Worm (Caenorhabditis elegans) whole organism, late embryonic: Measurements from ENCODE around the gene rrc-1.
A peak's percentile ranks its signal among the peaks of the same experiment; 100 is the strongest.

ENCODE experiments used
- C08G9.2 ChIP-seq: sonication (generic microtip); optimal IDR thresholded peaks from 2 replicates; lab custom pipeline; 2016; ENCODE audit warnings: mild to moderate bottlenecking, missing genetic modification characterization, moderate library complexity, missing compliant biosample characterization
- F13H6.1 ChIP-seq: sonication (generic microtip); optimal IDR thresholded peaks from 2 replicates; lab custom pipeline; 2016; ENCODE audit warnings: missing genetic modification characterization, missing compliant biosample characterization
- Y22D7AL.16 ChIP-seq: sonication (generic microtip); optimal IDR thresholded peaks from 2 replicates; lab custom pipeline; 2016; ENCODE audit warnings: missing genetic modification characterization, missing compliant biosample characterization
- ama-1 ChIP-seq: fragments of 150-350 bp; optimal IDR thresholded peaks from 2 replicates; lab custom pipeline; 2014
- ceh-2 ChIP-seq: sonication (generic microtip); optimal IDR thresholded peaks from 2 replicates; lab custom pipeline; 2016; ENCODE audit warnings: missing genotype, missing genetic modification characterization, missing compliant biosample characterization
- ceh-24 ChIP-seq: sonication (generic microtip); optimal IDR thresholded peaks from 2 replicates; lab custom pipeline; 2016; ENCODE audit warnings: mild to moderate bottlenecking, missing genetic modification characterization, missing compliant biosample characterization
- ceh-30 ChIP-seq: fragments of 150-350 bp; optimal IDR thresholded peaks from 2 replicates; lab custom pipeline; 2014; ENCODE audit warnings: missing biosample characterization, missing genetic modification characterization
- ceh-31 ChIP-seq: sonication (generic microtip); optimal IDR thresholded peaks from 2 replicates; lab custom pipeline; 2016; ENCODE audit warnings: missing genetic modification characterization, missing compliant biosample characterization
- ceh-34 ChIP-seq: sonication (generic microtip); optimal IDR thresholded peaks from 2 replicates; lab custom pipeline; 2016; ENCODE audit warnings: mild to moderate bottlenecking, missing genetic modification characterization, missing compliant biosample characterization
- ceh-45 ChIP-seq: fragments of 200-800 bp; sonication (Bioruptor generic); IDR thresholded peaks from 2 replicates; pipeline ENCODE4 v1.3.6; 2022; ENCODE audit warnings: missing genetic modification reagents, missing genetic modification characterization, missing compliant biosample characterization
- ceh-9 ChIP-seq: sonication (generic microtip); optimal IDR thresholded peaks from 2 replicates; lab custom pipeline; 2016; ENCODE audit warnings: mild to moderate bottlenecking, missing genetic modification characterization, inconsistent platforms, missing compliant biosample characterization
- dve-1 ChIP-seq: sonication (generic microtip); optimal IDR thresholded peaks from 2 replicates; lab custom pipeline; 2017; ENCODE audit warnings: antibody characterized with exemption, mild to moderate bottlenecking, missing genetic modification characterization, missing compliant biosample characterization
- fkh-6 ChIP-seq: sonication (generic microtip); optimal IDR thresholded peaks from 2 replicates; lab custom pipeline; 2016; ENCODE audit warnings: missing genetic modification characterization, missing compliant biosample characterization
- hlh-13 ChIP-seq: fragments of 200-800 bp; sonication (Bioruptor generic); optimal IDR thresholded peaks from 2 replicates; lab custom pipeline; 2018; ENCODE audit warnings: mild to moderate bottlenecking, missing genetic modification characterization, missing compliant biosample characterization
- hlh-15 ChIP-seq: sonication (generic microtip); optimal IDR thresholded peaks from 2 replicates; lab custom pipeline; 2016; ENCODE audit warnings: missing genetic modification characterization, missing compliant biosample characterization
- hlh-6 ChIP-seq: sonication (generic microtip); optimal IDR thresholded peaks from 2 replicates; lab custom pipeline; 2016; ENCODE audit warnings: missing genotype, missing genetic modification characterization, missing compliant biosample characterization
- nhr-232 ChIP-seq: sonication (generic microtip); optimal IDR thresholded peaks from 2 replicates; lab custom pipeline; 2016; ENCODE audit warnings: missing genetic modification characterization, missing compliant biosample characterization
- pag-3 ChIP-seq: sonication (generic microtip); optimal IDR thresholded peaks from 2 replicates; lab custom pipeline; 2016; ENCODE audit warnings: missing compliant biosample characterization, missing genetic modification characterization, borderline replicate concordance
- pat-9 ChIP-seq: fragments of 200-800 bp; sonication (Bioruptor generic); optimal IDR thresholded peaks from 2 replicates; lab custom pipeline; 2018; ENCODE audit warnings: mild to moderate bottlenecking, missing genetic modification characterization, moderate library complexity, missing compliant biosample characterization
- pax-1 ChIP-seq: fragments of 150-350 bp; optimal IDR thresholded peaks from 2 replicates; lab custom pipeline; 2014; ENCODE audit warnings: missing biosample characterization, missing genetic modification characterization
- pha-4 ChIP-seq: fragments of 150-350 bp; optimal IDR thresholded peaks from 2 replicates; lab custom pipeline; 2018; ENCODE audit warnings: missing biosample characterization, missing genetic modification reagents, missing genetic modification characterization
- pqm-1 ChIP-seq: sonication (generic microtip); optimal IDR thresholded peaks from 2 replicates; lab custom pipeline; 2016; ENCODE audit warnings: missing genetic modification characterization, missing compliant biosample characterization
- rnt-1 ChIP-seq: sonication (generic microtip); optimal IDR thresholded peaks from 2 replicates; lab custom pipeline; 2016; ENCODE audit warnings: missing genetic modification characterization, missing compliant biosample characterization
- sox-4 ChIP-seq: sonication (generic microtip); optimal IDR thresholded peaks from 2 replicates; lab custom pipeline; 2017; ENCODE audit warnings: mild to moderate bottlenecking, missing genetic modification characterization, inconsistent platforms, missing compliant biosample characterization
- tbx-2 ChIP-seq: sonication (generic microtip); optimal IDR thresholded peaks from 2 replicates; lab custom pipeline; 2016; ENCODE audit warnings: missing genetic modification characterization, missing compliant biosample characterization
- tbx-7 ChIP-seq: sonication (generic microtip); optimal IDR thresholded peaks from 2 replicates; lab custom pipeline; 2016; ENCODE audit warnings: missing genotype, missing genetic modification characterization, missing compliant biosample characterization
- unc-42 ChIP-seq: sonication (generic microtip); optimal IDR thresholded peaks from 2 replicates; lab custom pipeline; 2016; ENCODE audit warnings: missing genotype, missing genetic modification characterization, missing compliant biosample characterization
- ztf-16 ChIP-seq: sonication (generic microtip); optimal IDR thresholded peaks from 2 replicates; lab custom pipeline; 2017; ENCODE audit warnings: missing genetic modification characterization, missing compliant biosample characterization

Gene rrc-1

DNA sequence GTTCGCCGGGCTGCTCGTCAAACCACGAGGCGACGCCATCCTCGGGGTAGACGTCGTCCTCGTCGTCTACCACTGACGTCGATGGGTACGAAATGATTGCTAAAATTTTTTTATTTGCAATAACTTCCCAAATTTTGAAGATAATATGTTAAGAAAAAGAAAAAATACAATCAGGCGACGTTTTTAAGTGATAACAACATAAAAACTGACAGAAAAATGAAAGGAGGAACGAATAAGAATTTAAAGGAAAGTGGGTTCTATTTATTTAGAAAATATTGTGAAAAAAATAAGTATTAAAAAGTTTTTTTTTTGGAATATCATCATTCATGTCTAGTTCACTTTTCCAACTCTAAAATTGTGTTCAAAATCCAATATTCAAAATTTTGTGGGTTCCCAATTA is 8.9 kb downstream of the rrc-1 start, which contains the start of gene dpy-22:
Gene dpy-22 (minus strand): TSS at position 101 of the 400 bp plus-strand sequence.
- no peak for TF ChIP-seq ztf-16
- TF ChIP-seq ceh-34, result no peak
- TF ChIP-seq ama-1 (lab: Kevin White, UChicago), result no peak
- no peak for TF ChIP-seq pag-3
- TF ChIP-seq pat-9 (tag; lab: Kevin White, UChicago), result no peak
- TF ChIP-seq ceh-24, result no peak
- TF ChIP-seq ceh-2, result no peak
- TF ChIP-seq rnt-1 (tag; lab: Kevin White, UChicago), result no peak
- TF ChIP-seq Y22D7AL.16 (tag; lab: Kevin White, UChicago), result no peak
- no peak for TF ChIP-seq ceh-30

DNA sequence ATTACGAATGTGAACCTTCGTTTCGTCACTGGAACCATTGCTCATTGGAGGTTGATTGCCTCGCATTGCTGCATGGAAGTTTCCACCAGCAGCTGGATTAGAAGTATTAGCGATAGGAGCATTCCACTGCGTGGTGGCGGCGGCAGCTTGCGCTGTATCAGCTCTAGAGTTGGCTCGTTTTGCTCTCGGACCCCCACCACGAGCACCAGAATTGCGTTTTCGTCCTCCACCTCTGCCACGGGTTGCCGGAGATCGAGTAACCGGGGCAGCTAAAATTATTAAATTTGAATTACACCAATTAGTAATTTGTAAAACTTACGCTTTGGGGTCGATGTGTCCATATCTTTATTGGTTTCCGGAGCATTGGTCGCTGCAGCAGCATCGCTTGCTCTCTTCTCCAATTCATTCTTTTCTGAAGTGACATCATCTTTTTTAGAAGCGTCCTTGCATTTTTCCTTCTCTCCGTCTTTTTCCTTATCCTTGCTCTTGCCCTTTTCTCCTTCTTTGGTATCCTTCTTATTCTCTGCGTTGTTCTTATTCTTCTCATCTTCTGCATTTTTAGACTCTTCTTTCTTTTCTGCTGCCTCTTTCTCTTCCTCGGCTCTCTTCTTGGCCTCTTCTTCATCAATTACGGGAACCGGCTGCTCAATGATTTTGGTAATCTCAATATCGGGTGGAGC is 16.8 kb downstream of the rrc-1 start:
- no peak for TF ChIP-seq ceh-9 (tag; lab: Kevin White, UChicago)
- no peak for TF ChIP-seq hlh-15
- TF ChIP-seq pha-4 (tag; lab: Kevin White, UChicago), result no peak
- peak; percentile 52 for TF ChIP-seq unc-42 (tag; lab: Kevin White, UChicago)
- TF ChIP-seq sox-4, result no peak
- peak; percentile 55 for TF ChIP-seq ceh-31
- TF ChIP-seq fkh-6 (tag; lab: Kevin White, UChicago), result no peak
- TF ChIP-seq, all 69 proteins: peak for 2

- TF ChIP-seq hlh-6 (tag; lab: Kevin White, UChicago), result no peak
- TF ChIP-seq ztf-16, result no peak
- TF ChIP-seq dve-1 (tag; lab: Kevin White, UChicago), result no peak
- TF ChIP-seq unc-42 (tag; lab: Kevin White, UChicago), result peak; percentile 31
Measured at ce11 chrX:9807377-9808048, 23.6 kb downstream of the rrc-1 start, which contains the start of gene lgc-47. TSS of gene lgc-47 (minus strand) at chrX:9807662.

- no peak for TF ChIP-seq ceh-45
- peak; percentile 87 for TF ChIP-seq unc-42 (tag; lab: Kevin White, UChicago)
- TF ChIP-seq pqm-1 (tag; lab: Kevin White, UChicago), result no peak
Measured at ce11 chrX:9805426-9805825, 25.7 kb downstream of the rrc-1 start.

ce11 chrX:9804735-9805134 is 26.4 kb downstream of the rrc-1 start:
- TF ChIP-seq ceh-31, result peak; percentile 62
- TF ChIP-seq tbx-7 (tag; lab: Kevin White, UChicago), result no peak
- no peak for TF ChIP-seq nhr-232 (tag; lab: Kevin White, UChicago)

ce11 chrX:9803603-9804002 is 27.5 kb downstream of the rrc-1 start:
- no peak for TF ChIP-seq fkh-6 (tag; lab: Kevin White, UChicago)
- TF ChIP-seq unc-42 (tag; lab: Kevin White, UChicago), result peak; percentile 97
- TF ChIP-seq, all 69 proteins: peak for 1

- TF ChIP-seq unc-42 (tag; lab: Kevin White, UChicago), result peak; percentile 35
- TF ChIP-seq C08G9.2, result no peak
Measured at ce11 chrX:9798530-9798929, 32.6 kb downstream of the rrc-1 start, which contains the start of gene F36G3.3. TSS of gene F36G3.3 (plus strand) at chrX:9798835.

- TF ChIP-seq ztf-16 (no peak), tbx-2 (tag; lab: Kevin White, UChicago) (no peak), hlh-13 (GFP tag; lab: Kevin White, UChicago) (no peak), F13H6.1 (tag; lab: Kevin White, UChicago) (no peak), pax-1 (no peak)
Measured at ce11 chrX:9796063-9796462, 35.0 kb downstream of the rrc-1 start.
